Fruit fly (Drosophila melanogaster) whole organism, embryonic: Measurements from ENCODE around the gene CG2909.

Source experiments
- Antp ChIP-seq: fragments of 200-800 bp; sonication (Bioruptor generic); optimal IDR thresholded peaks from 3 replicates; lab custom pipeline; 2016; ENCODE audit warnings: missing biosample characterization, missing genetic modification characterization
- CG10462 ChIP-seq: fragments of 200-800 bp; sonication (Bioruptor generic); optimal IDR thresholded peaks from 2 replicates; lab custom pipeline; 2016; ENCODE audit warnings: missing biosample characterization, missing genetic modification characterization
- CG10959 ChIP-seq: fragments of 200-800 bp; sonication (Bioruptor generic); IDR thresholded peaks from 2 replicates; pipeline ENCODE4 v1.3.6; 2022; ENCODE audit warnings: missing biosample characterization, missing genetic modification characterization
- CG10979 ChIP-seq: fragments of 200-800 bp; sonication (Bioruptor generic); optimal IDR thresholded peaks from 2 replicates; lab custom pipeline; 2018; ENCODE audit warnings: missing biosample characterization, mild to moderate bottlenecking, missing genetic modification characterization, moderate library complexity
- CG12236 ChIP-seq: fragments of 200-800 bp; sonication (Bioruptor generic); optimal IDR thresholded peaks from 2 replicates; lab custom pipeline; 2016; ENCODE audit warnings: missing biosample characterization, missing genetic modification characterization
- CG13287 ChIP-seq: fragments of 200-800 bp; sonication (Bioruptor generic); IDR thresholded peaks from 2 replicates; pipeline ENCODE4 v1.3.6; 2022; ENCODE audit warnings: missing biosample characterization, missing genetic modification characterization; ENCODE audit not compliant: partially characterized antibody
- CG14710 ChIP-seq: fragments of 200-800 bp; sonication (Bioruptor generic); optimal IDR thresholded peaks from 3 replicates; lab custom pipeline; 2019; ENCODE audit warnings: missing biosample characterization, mild to moderate bottlenecking, missing genetic modification characterization, moderate library complexity
- CG32767 ChIP-seq: fragments of 200-800 bp; sonication (Bioruptor generic); IDR thresholded peaks from 2 replicates; pipeline ENCODE4 v1.3.6; 2022; ENCODE audit warnings: missing biosample characterization, missing genetic modification characterization
- CG3407 ChIP-seq: fragments of 200-800 bp; sonication (Bioruptor generic); optimal IDR thresholded peaks from 2 replicates; lab custom pipeline; 2018; ENCODE audit warnings: missing biosample characterization, mild to moderate bottlenecking, missing genetic modification characterization
- CG34376 ChIP-seq: fragments of 200-800 bp; sonication (Bioruptor generic); optimal IDR thresholded peaks from 2 replicates; lab custom pipeline; 2018; ENCODE audit warnings: missing biosample characterization, mild to moderate bottlenecking, missing genetic modification characterization
- CG4404 ChIP-seq: fragments of 200-800 bp; sonication (Bioruptor generic); IDR thresholded peaks from 2 replicates; pipeline ENCODE4 v1.3.6; 2022; ENCODE audit warnings: missing biosample characterization, missing genetic modification characterization
- CG4707 ChIP-seq: fragments of 200-800 bp; sonication (Bioruptor generic); optimal IDR thresholded peaks from 2 replicates; lab custom pipeline; 2018; ENCODE audit warnings: missing biosample characterization, mild to moderate bottlenecking, missing genetic modification characterization, moderate library complexity
- CG8281 ChIP-seq: fragments of 200-800 bp; sonication (Bioruptor generic); optimal IDR thresholded peaks from 2 replicates; lab custom pipeline; 2018; ENCODE audit warnings: missing biosample characterization, mild to moderate bottlenecking, missing genetic modification characterization, moderate library complexity
- HHEX ChIP-seq: fragments of 200-800 bp; sonication (Bioruptor generic); optimal IDR thresholded peaks from 3 replicates; lab custom pipeline; 2017; ENCODE audit warnings: missing biosample characterization, mild to moderate bottlenecking, missing genetic modification characterization, missing genetic modification reagents
- Hr78 ChIP-seq, 2 experiments: fragments of 200-800 bp in 1 of 2; fragments of >200 bp in 1 of 2; sonication (Bioruptor generic) in 1 of 2; optimal IDR thresholded peaks; 2 replicates each; lab custom pipeline; 2017 to 2019; ENCODE audit warnings: missing biosample characterization in 2 of 2, missing genetic modification characterization in 2 of 2, mild to moderate bottlenecking in 1 of 2, moderate library complexity in 1 of 2
- Neu2 ChIP-seq: fragments of 200-800 bp; sonication (Bioruptor generic); optimal IDR thresholded peaks from 3 replicates; lab custom pipeline; 2016; ENCODE audit warnings: missing biosample characterization, missing genetic modification characterization, borderline replicate concordance
- Nf-YC ChIP-seq: fragments of 200-800 bp; optimal IDR thresholded peaks from 3 replicates; lab custom pipeline; 2019; ENCODE audit warnings: missing biosample characterization, mild to moderate bottlenecking, missing genetic modification characterization, moderate library complexity
- Pdp1 ChIP-seq, 2 experiments: fragments of 200-800 bp; sonication (Bioruptor generic); optimal IDR thresholded peaks; 3 replicates each; lab custom pipeline; 2016; ENCODE audit warnings: missing biosample characterization in 2 of 2, missing genetic modification characterization in 2 of 2, mild to moderate bottlenecking in 1 of 2, moderate library complexity in 1 of 2
- Vsx1 ChIP-seq: fragments of 200-800 bp; sonication (Bioruptor generic); optimal IDR thresholded peaks from 2 replicates; lab custom pipeline; 2017; ENCODE audit warnings: missing biosample characterization, mild to moderate bottlenecking, missing genetic modification characterization, missing genetic modification reagents
- abd-A ChIP-seq: fragments of 200-800 bp; sonication (Bioruptor generic); optimal IDR thresholded peaks from 3 replicates; lab custom pipeline; 2019; ENCODE audit warnings: missing biosample characterization, mild to moderate bottlenecking, missing genetic modification characterization, moderate library complexity
- cas ChIP-seq: fragments of 200-800 bp; sonication (Bioruptor generic); IDR thresholded peaks from 2 replicates; pipeline ENCODE4 v1.3.6; 2022; ENCODE audit warnings: missing biosample characterization, missing genetic modification characterization
- exex ChIP-seq: fragments of 200-800 bp; sonication (Bioruptor generic); optimal IDR thresholded peaks from 4 replicates; lab custom pipeline; 2018; ENCODE audit warnings: missing biosample characterization, mild to moderate bottlenecking, missing genetic modification characterization, moderate library complexity
- fd102C ChIP-seq: fragments of 200-800 bp; sonication (Bioruptor generic); optimal IDR thresholded peaks from 2 replicates; lab custom pipeline; 2018; ENCODE audit warnings: missing biosample characterization, mild to moderate bottlenecking, missing genetic modification characterization, moderate library complexity
- grn ChIP-seq: fragments of 200-800 bp; sonication (Bioruptor generic); optimal IDR thresholded peaks from 3 replicates; lab custom pipeline; 2017; ENCODE audit warnings: missing biosample characterization, missing genetic modification characterization
- gsb-n ChIP-seq: fragments of 200-800 bp; sonication (Bioruptor generic); optimal IDR thresholded peaks from 3 replicates; lab custom pipeline; 2018; ENCODE audit warnings: missing biosample characterization, mild to moderate bottlenecking, missing genetic modification characterization
- insv ChIP-seq, 2 experiments: fragments of 200-800 bp; sonication (Bioruptor generic); optimal IDR thresholded peaks; 3 replicates each; lab custom pipeline; 2016 to 2018; ENCODE audit warnings: missing biosample characterization in 2 of 2, missing genetic modification characterization in 2 of 2
- odd ChIP-seq: fragments of 200-800 bp; sonication (Bioruptor generic); optimal IDR thresholded peaks from 2 replicates; lab custom pipeline; 2017; ENCODE audit warnings: missing biosample characterization, mild to moderate bottlenecking, missing genetic modification characterization
- onecut ChIP-seq: fragments of 200-800 bp; sonication (Bioruptor generic); IDR thresholded peaks from 2 replicates; pipeline ENCODE4 v1.3.6; 2022; ENCODE audit warnings: missing biosample characterization, missing genetic modification characterization
- ranshi ChIP-seq: fragments of 200-800 bp; sonication (Bioruptor generic); IDR thresholded peaks from 2 replicates; pipeline ENCODE4 v1.3.6; 2022; ENCODE audit warnings: missing biosample characterization, missing genetic modification characterization
- sens ChIP-seq: fragments of 200-800 bp; sonication (Bioruptor generic); peaks from one replicate; lab custom pipeline; 2016; ENCODE audit warnings: missing biosample characterization, missing genetic modification characterization
- sqz ChIP-seq: fragments of 200-800 bp; sonication (Bioruptor generic); optimal IDR thresholded peaks from 3 replicates; lab custom pipeline; 2018; ENCODE audit warnings: missing biosample characterization, mild to moderate bottlenecking, missing genetic modification characterization
- vnd ChIP-seq: fragments of 200-800 bp; sonication (Bioruptor generic); IDR thresholded peaks from 3 replicates; pipeline ENCODE4 v1.3.6; 2022; ENCODE audit warnings: missing biosample characterization, missing genetic modification characterization; ENCODE audit not compliant: partially characterized antibody

Gene CG2909

dm6 chrX:10370201-10371038, 44.2 kb downstream of the CG2909 start (continued):
- peak; percentile 13 for TF ChIP-seq gsb-n
- TF ChIP-seq ranshi (GFP tag; lab: Robert Waterston, UW) = no peak
- TF ChIP-seq onecut = no peak
- TF ChIP-seq sqz (GFP tag; lab: Kevin White, UChicago) = peak; percentile 5
- peak in 1 of 2 experiments; percentile 60 for TF ChIP-seq Hr78 (GFP tag; optimal IDR thresholded peaks at IDR 0.05; lab: Kevin White, UChicago)
- peak in 1 of 2 experiments; percentile 10 for TF ChIP-seq Pdp1 (GFP tag; optimal IDR thresholded peaks at IDR 0.05; lab: Kevin White, UChicago)
- peak; percentile 67 for TF ChIP-seq exex (tag; lab: Kevin White, UChicago)
- TF ChIP-seq CG8281 = no peak
- peak; percentile 99 for TF ChIP-seq grn
- TF ChIP-seq CG34376 (GFP tag; lab: Kevin White, UChicago) = peak; percentile 84
- peak; percentile 3 for TF ChIP-seq HHEX (GFP tag; lab: Kevin White, UChicago)
- TF ChIP-seq Nf-YC = peak; percentile 84
- no peak for TF ChIP-seq CG13287 (GFP tag; lab: Robert Waterston, UW)
- TF ChIP-seq Vsx1 (GFP tag; lab: Kevin White, UChicago) = peak; percentile 71
- TF ChIP-seq vnd (GFP tag; lab: Robert Waterston, UW) = no peak
- TF ChIP-seq CG4707 (GFP tag; lab: Kevin White, UChicago) = no peak

- TF ChIP-seq CG10462 (GFP tag; lab: Kevin White, UChicago) (no peak), CG12236 (GFP tag; lab: Kevin White, UChicago) (no peak), insv (GFP tag; optimal IDR thresholded peaks at IDR 0.05; lab: Kevin White, UChicago) (no peak), fd102C (no peak), CG14710 (tag; lab: Kevin White, UChicago) (no peak), cas (GFP tag; lab: Robert Waterston, UW) (no peak), CG10979 (tag; lab: Kevin White, UChicago) (no peak), sens (no peak), CG10959 (GFP tag; lab: Robert Waterston, UW) (no peak), CG32767 (GFP tag; lab: Robert Waterston, UW) (no peak), abd-A (tag; lab: Kevin White, UChicago) (no peak), CG4404 (GFP tag; lab: Robert Waterston, UW) (no peak), odd (GFP tag; lab: Kevin White, UChicago) (no peak), CG3407 (GFP tag; lab: Kevin White, UChicago) (no peak), Antp (GFP tag; lab: Kevin White, UChicago) (no peak), Neu2 (GFP tag; lab: Kevin White, UChicago) (no peak)
Measured at dm6 chrX:10375216-10375615, 49.0 kb downstream of the CG2909 start, which contains the start of the genes CG32686 and CG2898. CG32686 (minus strand) TSS chrX:10375316. CG2898 (plus strand) TSS chrX:10375374.
